Worm (Caenorhabditis elegans): ENCODE data around the gene ran-5.

ran-5 gene

ce11 chrII:6055927-6056326 lies 8.0 kb downstream of the ran-5 start, which contains the start of gene R12C12.7 (continued):
- TF ChIP-seq nhr-19 (GFP tag; conservative IDR thresholded peaks at IDR 0.05): no peak
- no peak for TF ChIP-seq lin-14 (GFP tag; optimal IDR thresholded peaks at IDR 0.05)
- no peak for TF ChIP-seq lir-3 (tag; optimal IDR thresholded peaks at IDR 0.05; ENCODE audit: poor library complexity)
- no peak for TF ChIP-seq nhr-11 (tag; optimal IDR thresholded peaks at IDR 0.05)
- TF ChIP-seq nhr-77 (tag; optimal IDR thresholded peaks at IDR 0.05): no peak
- TF ChIP-seq sptf-1 (tag; optimal IDR thresholded peaks at IDR 0.05): no peak
- TF ChIP-seq jun-1 (tag; optimal IDR thresholded peaks at IDR 0.05): no peak
- no peak for TF ChIP-seq tbx-2 (tag; optimal IDR thresholded peaks at IDR 0.05)
- peak in 1 of 2 experiments; percentile 45 for TF ChIP-seq lsy-2 (tag; optimal IDR thresholded peaks at IDR 0.05)

ce11 chrII:6061495-6061894 lies 13.6 kb downstream of the ran-5 start:
- TF ChIP-seq egl-27 (tag; optimal IDR thresholded peaks at IDR 0.05) (no peak), rnt-1 (tag; optimal IDR thresholded peaks at IDR 0.05) (peak; percentile 99), nhr-90 (tag; optimal IDR thresholded peaks at IDR 0.05; ENCODE audit: poor library complexity) (peak; percentile 97), mab-9 (GFP tag; IDR thresholded peaks at IDR 0.05) (peak; percentile 67; the same call in 1 of the 2 replicates), lin-35 (GFP tag; optimal IDR thresholded peaks at IDR 0.05) (peak; percentile 98), mdl-1 (tag; optimal IDR thresholded peaks at IDR 0.05) (peak in 1 of 2 experiments; percentile 62), pqm-1 (tag; optimal IDR thresholded peaks at IDR 0.05) (no peak), C34B4.2 (tag; optimal IDR thresholded peaks at IDR 0.05) (peak; percentile 13), ztf-11 (tag; optimal IDR thresholded peaks at IDR 0.05) (peak in 1 of 2 experiments; percentile 98), nhr-237 (tag; optimal IDR thresholded peaks at IDR 0.05) (no peak), tbx-2 (tag; optimal IDR thresholded peaks at IDR 0.05) (peak; percentile 93), lin-15B (tag; optimal IDR thresholded peaks at IDR 0.05) (peak; percentile 63), isw-1 (GFP tag; IDR thresholded peaks at IDR 0.05) (peak; percentile 74), nhr-47 (tag; optimal IDR thresholded peaks at IDR 0.05) (peak; percentile 94), ces-1 (GFP tag; optimal IDR thresholded peaks at IDR 0.05) (no peak), C04F5.9 (tag; optimal IDR thresholded peaks at IDR 0.05) (peak; percentile 94), nhr-19 (GFP tag; conservative IDR thresholded peaks at IDR 0.05) (peak; percentile 93), sptf-1 (tag; optimal IDR thresholded peaks at IDR 0.05) (no peak), nhr-12 (tag; optimal IDR thresholded peaks at IDR 0.05) (no peak), nhr-11 (tag; optimal IDR thresholded peaks at IDR 0.05) (peak; percentile 49), tlp-1 (tag; optimal IDR thresholded peaks at IDR 0.05) (no peak), unc-86 (tag; optimal IDR thresholded peaks at IDR 0.05) (peak; percentile 79), pax-3 (tag; optimal IDR thresholded peaks at IDR 0.05) (peak; percentile 93), lin-14 (GFP tag; optimal IDR thresholded peaks at IDR 0.05) (peak; percentile 82), lin-13 (GFP tag; optimal IDR thresholded peaks at IDR 0.05) (peak; percentile 68), unc-98 (GFP tag; IDR thresholded peaks at IDR 0.05) (peak; percentile 74), efl-3 (GFP tag; optimal IDR thresholded peaks at IDR 0.05) (peak; percentile 73), hlh-17 (GFP tag; optimal IDR thresholded peaks at IDR 0.05; ENCODE audit: borderline replicate concordance) (peak; percentile 53), skn-1 (tag; optimal IDR thresholded peaks at IDR 0.05) (peak; percentile 71), lsy-2 (tag; optimal IDR thresholded peaks at IDR 0.05) (peak; percentile 84 to 91), ceh-8 (GFP tag; optimal IDR thresholded peaks at IDR 0.05) (peak; percentile 84), swsn-7 (tag; optimal IDR thresholded peaks at IDR 0.05) (peak; percentile 92), hpl-2 (GFP tag; optimal IDR thresholded peaks at IDR 0.05) (no peak), nhr-76 (tag; optimal IDR thresholded peaks at IDR 0.05) (no peak), blmp-1 (tag; optimal IDR thresholded peaks at IDR 0.05) (peak; percentile 56), mep-1 (tag; optimal IDR thresholded peaks at IDR 0.05) (peak; percentile 86), unc-30 (tag; optimal IDR thresholded peaks at IDR 0.05) (no peak), elt-3 (tag; optimal IDR thresholded peaks at IDR 0.05) (peak in 2 of 6 experiments; percentile 75 to 80), nhr-84 (tag; optimal IDR thresholded peaks at IDR 0.05) (no peak), Y116A8C.19 (tag; optimal IDR thresholded peaks at IDR 0.05; ENCODE audit: borderline replicate concordance) (peak; percentile 95), lin-39 (tag; optimal IDR thresholded peaks at IDR 0.05) (peak; percentile 85), ama-1 (optimal IDR thresholded peaks at IDR 0.05) (no peak), pag-3 (tag; optimal IDR thresholded peaks at IDR 0.05; ENCODE audit: borderline replicate concordance, insufficient read depth) (no peak), lir-3 (tag; optimal IDR thresholded peaks at IDR 0.05; ENCODE audit: poor library complexity) (peak; percentile 98), nhr-77 (tag; optimal IDR thresholded peaks at IDR 0.05) (no peak), fkh-8 (tag; optimal IDR thresholded peaks at IDR 0.05) (peak; percentile 73), efl-1 (optimal IDR thresholded peaks at IDR 0.05) (peak; percentile 98 to 99), efl-1 (GFP tag; optimal IDR thresholded peaks at IDR 0.05 in 1 of 2) (peak; percentile 97 to 100)
